Worm (Caenorhabditis elegans) whole organism, L3 larva: ENCODE results near the gene trpp-3.

Experiments used
- R02D3.7 ChIP-seq: fragments of 150-350 bp; optimal IDR thresholded peaks from 2 replicates; lab custom pipeline; 2014; ENCODE audit warnings: missing biosample characterization, missing genetic modification characterization
- ZK546.5 ChIP-seq: sonication (generic microtip); optimal IDR thresholded peaks from 2 replicates; lab custom pipeline; 2017; ENCODE audit warnings: missing biosample characterization, missing genetic modification characterization
- ama-1 ChIP-seq: fragments of 150-350 bp; optimal IDR thresholded peaks from 2 replicates; lab custom pipeline; 2018
- ceh-16 ChIP-seq: sonication (generic microtip); optimal IDR thresholded peaks from 2 replicates; lab custom pipeline; 2017; ENCODE audit warnings: missing biosample characterization, missing genetic modification characterization
- ceh-28 ChIP-seq: fragments of 150-350 bp; optimal IDR thresholded peaks from 2 replicates; lab custom pipeline; 2014; ENCODE audit warnings: missing biosample characterization, missing genetic modification reagents, missing genetic modification characterization
- ceh-82 ChIP-seq: fragments of 150-350 bp; optimal IDR thresholded peaks from 2 replicates; lab custom pipeline; 2014; ENCODE audit warnings: missing biosample characterization, missing genetic modification characterization
- daf-12 ChIP-seq: fragments of 150-350 bp; optimal IDR thresholded peaks from 2 replicates; lab custom pipeline; 2014; ENCODE audit warnings: missing biosample characterization, missing genetic modification reagents, missing genetic modification characterization
- egl-27 ChIP-seq: sonication (generic microtip); optimal IDR thresholded peaks from 4 replicates; lab custom pipeline; 2017; ENCODE audit warnings: missing biosample characterization, missing genetic modification reagents, missing genetic modification characterization
- egl-5 ChIP-seq: fragments of 150-350 bp; optimal IDR thresholded peaks from 2 replicates; lab custom pipeline; 2017; ENCODE audit warnings: missing biosample characterization, missing genetic modification reagents, missing genetic modification characterization, inconsistent platforms
- elt-2 ChIP-seq: sonication (generic microtip); optimal IDR thresholded peaks from 2 replicates; lab custom pipeline; 2016; ENCODE audit warnings: missing genetic modification reagents, mild to moderate bottlenecking, missing genetic modification characterization, missing compliant biosample characterization
- elt-3 ChIP-seq, 3 experiments: fragments of 150-350 bp in 1 of 3; sonication (generic microtip) in 2 of 3; optimal IDR thresholded peaks; 2 replicates in 2 of 3; 4 replicates in 1 of 3; lab custom pipeline; 2014 to 2017; ENCODE audit warnings: missing biosample characterization in 3 of 3, missing genetic modification characterization in 3 of 3
- eor-1 ChIP-seq, 2 experiments: fragments of 150-350 bp; optimal IDR thresholded peaks; 2 replicates each; lab custom pipeline; 2014 to 2018; ENCODE audit warnings: missing biosample characterization in 2 of 2, missing genetic modification characterization in 2 of 2
- fkh-10 ChIP-seq: sonication (generic microtip); optimal IDR thresholded peaks from 2 replicates; lab custom pipeline; 2017; ENCODE audit warnings: missing biosample characterization, missing genetic modification reagents, missing genetic modification characterization
- fkh-2 ChIP-seq: fragments of 150-350 bp; optimal IDR thresholded peaks from 2 replicates; lab custom pipeline; 2014; ENCODE audit warnings: missing biosample characterization, missing genetic modification reagents, missing genetic modification characterization
- fos-1 ChIP-seq: fragments of 150-350 bp; optimal IDR thresholded peaks from 2 replicates; lab custom pipeline; 2014; ENCODE audit warnings: missing biosample characterization, missing genetic modification characterization
- hmg-11 ChIP-seq: sonication (generic microtip); optimal IDR thresholded peaks from 2 replicates; lab custom pipeline; 2016; ENCODE audit warnings: missing genetic modification characterization, missing compliant biosample characterization
- jun-1 ChIP-seq: fragments of 150-350 bp; optimal IDR thresholded peaks from 2 replicates; lab custom pipeline; 2014; ENCODE audit warnings: missing biosample characterization, missing genetic modification reagents, missing genetic modification characterization
- lin-15B ChIP-seq: fragments of 150-350 bp; optimal IDR thresholded peaks from 2 replicates; lab custom pipeline; 2014; ENCODE audit warnings: missing biosample characterization, missing genetic modification characterization
- lsy-12 ChIP-seq: sonication (generic microtip); optimal IDR thresholded peaks from 2 replicates; lab custom pipeline; 2016; ENCODE audit warnings: mild to moderate bottlenecking, missing genetic modification characterization, missing compliant biosample characterization
- mdl-1 ChIP-seq: fragments of 150-350 bp; optimal IDR thresholded peaks from 2 replicates; lab custom pipeline; 2014; ENCODE audit warnings: missing biosample characterization, missing genetic modification characterization
- nfya-1 ChIP-seq: sonication (generic microtip); optimal IDR thresholded peaks from 2 replicates; lab custom pipeline; 2017; ENCODE audit warnings: missing genetic modification characterization, mild to moderate bottlenecking, missing compliant biosample characterization, antibody characterized with exemption, moderate library complexity; ENCODE audit not compliant: insufficient read depth
- nhr-11 ChIP-seq: fragments of 150-350 bp; optimal IDR thresholded peaks from 2 replicates; lab custom pipeline; 2014; ENCODE audit warnings: missing biosample characterization, missing genetic modification characterization
- nhr-12 ChIP-seq: fragments of 150-350 bp; optimal IDR thresholded peaks from 2 replicates; lab custom pipeline; 2014; ENCODE audit warnings: missing biosample characterization, missing genetic modification characterization
- nhr-23 ChIP-seq: fragments of 150-350 bp; optimal IDR thresholded peaks from 2 replicates; lab custom pipeline; 2014; ENCODE audit warnings: missing biosample characterization, missing genetic modification reagents, missing genetic modification characterization
- nhr-25 ChIP-seq: sonication (generic microtip); optimal IDR thresholded peaks from 2 replicates; lab custom pipeline; 2017; ENCODE audit warnings: missing biosample characterization, missing genetic modification characterization
- nhr-28 ChIP-seq: fragments of 150-350 bp; optimal IDR thresholded peaks from 2 replicates; lab custom pipeline; 2014; ENCODE audit warnings: missing biosample characterization, missing genetic modification characterization
- nhr-43 ChIP-seq: sonication (generic microtip); optimal IDR thresholded peaks from 2 replicates; lab custom pipeline; 2016; ENCODE audit warnings: mild to moderate bottlenecking, missing genetic modification characterization, missing compliant biosample characterization; ENCODE audit not compliant: poor library complexity, severe bottlenecking
- nhr-67 ChIP-seq: fragments of 150-350 bp; optimal IDR thresholded peaks from 2 replicates; lab custom pipeline; 2014; ENCODE audit warnings: missing biosample characterization, missing genetic modification characterization
- nhr-76 ChIP-seq: fragments of 150-350 bp; sonication (generic microtip); optimal IDR thresholded peaks from 5 replicates; lab custom pipeline; 2014; ENCODE audit warnings: missing biosample characterization, missing genetic modification characterization
- nhr-77 ChIP-seq: fragments of 150-350 bp; optimal IDR thresholded peaks from 2 replicates; lab custom pipeline; 2014; ENCODE audit warnings: missing biosample characterization, missing genetic modification characterization
- pha-4 ChIP-seq: fragments of 150-350 bp; optimal IDR thresholded peaks from 2 replicates; lab custom pipeline; 2014; ENCODE audit warnings: missing biosample characterization, missing genetic modification reagents, missing genetic modification characterization
- pqm-1 ChIP-seq: fragments of 150-350 bp; optimal IDR thresholded peaks from 2 replicates; lab custom pipeline; 2017; ENCODE audit warnings: missing biosample characterization, missing genetic modification characterization, inconsistent platforms
- sea-2 ChIP-seq: fragments of 150-350 bp; sonication (generic microtip); optimal IDR thresholded peaks from 4 replicates; lab custom pipeline; 2014; ENCODE audit warnings: missing biosample characterization, missing genetic modification reagents, missing genetic modification characterization
- skn-1 ChIP-seq: fragments of 150-350 bp; optimal IDR thresholded peaks from 2 replicates; lab custom pipeline; 2014; ENCODE audit warnings: missing biosample characterization, missing genetic modification characterization
- snpc-4 ChIP-seq: fragments of 150-350 bp; optimal IDR thresholded peaks from 2 replicates; lab custom pipeline; 2014; ENCODE audit warnings: missing biosample characterization, missing genetic modification characterization
- tbx-2 ChIP-seq: sonication (generic microtip); optimal IDR thresholded peaks from 2 replicates; lab custom pipeline; 2016; ENCODE audit warnings: mild to moderate bottlenecking, missing genetic modification characterization, missing compliant biosample characterization
- unc-39 ChIP-seq: sonication (generic microtip); optimal IDR thresholded peaks from 4 replicates; lab custom pipeline; 2017; ENCODE audit warnings: missing biosample characterization, missing genetic modification characterization
- unc-62 ChIP-seq: fragments of 150-350 bp; sonication (generic microtip); optimal IDR thresholded peaks from 4 replicates; lab custom pipeline; 2014; ENCODE audit warnings: missing biosample characterization, missing genetic modification reagents, missing genetic modification characterization
- zag-1 ChIP-seq: fragments of 150-350 bp; optimal IDR thresholded peaks from 2 replicates; lab custom pipeline; 2014; ENCODE audit warnings: missing biosample characterization, missing genetic modification characterization
- ztf-11 ChIP-seq: fragments of 150-350 bp; optimal IDR thresholded peaks from 2 replicates; lab custom pipeline; 2014; ENCODE audit warnings: missing biosample characterization, missing genetic modification characterization
- ztf-4 ChIP-seq: fragments of 150-350 bp; optimal IDR thresholded peaks from 2 replicates; lab custom pipeline; 2014; ENCODE audit warnings: missing biosample characterization, missing genetic modification characterization

Gene trpp-3

ce11 chrIII:9526851-9527250 is 1.5 kb downstream of the trpp-3 start, which contains the start of gene ZK1098.6:
Gene ZK1098.6 (plus strand): TSS chrIII:9527151.
- TF ChIP-seq nhr-76 (tag; lab: Kevin White, UChicago) = no peak
- TF ChIP-seq egl-27 (tag; lab: Kevin White, UChicago) = no peak

- TF ChIP-seq unc-62 (GFP tag; lab: Kevin White, UChicago) (no peak), mdl-1 (no peak), nhr-67 (no peak), lin-15B (tag; lab: Kevin White, UChicago) (no peak), daf-12 (tag; lab: Kevin White, UChicago) (no peak), pqm-1 (tag; lab: Kevin White, UChicago) (no peak), pha-4 (tag; lab: Kevin White, UChicago) (peak; percentile 69), eor-1 (tag; optimal IDR thresholded peaks at IDR 0.05; lab: Kevin White, UChicago) (no peak), nhr-77 (tag; lab: Kevin White, UChicago) (no peak), skn-1 (tag; lab: Kevin White, UChicago) (no peak), nhr-43 (tag; lab: Kevin White, UChicago) (no peak), nfya-1 (peak; percentile 34), ceh-82 (tag; lab: Kevin White, UChicago) (no peak)
Measured at ce11 chrIII:9528824-9529223, 3.5 kb downstream of the trpp-3 start, which contains the start of gene ZK1098.2. Gene ZK1098.2 (plus strand): TSS chrIII:9529159.

- TF ChIP-seq pha-4 (tag; lab: Kevin White, UChicago) (peak; percentile 67), ceh-28 (tag; lab: Kevin White, UChicago) (peak; percentile 63), nfya-1 (peak; percentile 44), nhr-12 (tag; lab: Kevin White, UChicago) (no peak)
- TF ChIP-seq, all 47 proteins: peak for 3
Measured at ce11 chrIII:9538655-9539155, 13.4 kb downstream of the trpp-3 start, which contains the start of gene ZK1098.3. Gene ZK1098.3 (minus strand): TSS chrIII:9538705.

ce11 chrIII:9542280-9542679 is 16.9 kb downstream of the trpp-3 start, which contains the start of gene mut-7:
Gene mut-7 (minus strand): TSS chrIII:9542380.
- TF ChIP-seq nhr-23 (tag; lab: Kevin White, UChicago) = no peak
- TF ChIP-seq elt-3 (tag; optimal IDR thresholded peaks at IDR 0.05; lab: Kevin White, UChicago) = no peak
- TF ChIP-seq unc-39 (tag; lab: Kevin White, UChicago) = no peak
- TF ChIP-seq unc-62 (GFP tag; lab: Kevin White, UChicago) = no peak
- no peak for TF ChIP-seq lin-15B (tag; lab: Kevin White, UChicago)
- no peak for TF ChIP-seq egl-5 (tag; lab: Kevin White, UChicago)
- TF ChIP-seq nhr-76 (tag; lab: Kevin White, UChicago) = no peak
- no peak for TF ChIP-seq ceh-16 (tag; lab: Kevin White, UChicago)
- no peak for TF ChIP-seq ztf-11 (tag; lab: Kevin White, UChicago)
- no peak for TF ChIP-seq sea-2 (GFP tag; lab: Kevin White, UChicago)
- TF ChIP-seq ceh-82 (tag; lab: Kevin White, UChicago) = no peak
- no peak for TF ChIP-seq tbx-2
- no peak for TF ChIP-seq hmg-11 (tag; lab: Kevin White, UChicago)
- no peak for TF ChIP-seq mdl-1
- TF ChIP-seq lsy-12 (tag; lab: Kevin White, UChicago) = no peak
- no peak for TF ChIP-seq nhr-67
- no peak for TF ChIP-seq nhr-25 (tag; lab: Kevin White, UChicago)
- TF ChIP-seq, all 47 proteins: peak for 0

- no peak for TF ChIP-seq unc-39 (tag; lab: Kevin White, UChicago)
- no peak for TF ChIP-seq ama-1 (lab: Kevin White, UChicago)
- TF ChIP-seq tbx-2 = no peak
- no peak for TF ChIP-seq elt-3 (tag; optimal IDR thresholded peaks at IDR 0.05; lab: Kevin White, UChicago)
- no peak for TF ChIP-seq nhr-77 (tag; lab: Kevin White, UChicago)
- no peak for TF ChIP-seq egl-27 (tag; lab: Kevin White, UChicago)
- peak; percentile 9 for TF ChIP-seq elt-2 (tag; lab: Kevin White, UChicago)
- TF ChIP-seq eor-1 (tag; optimal IDR thresholded peaks at IDR 0.05; lab: Kevin White, UChicago) = no peak
- TF ChIP-seq ZK546.5 (tag; lab: Kevin White, UChicago) = no peak
- TF ChIP-seq sea-2 (GFP tag; lab: Kevin White, UChicago) = no peak
- TF ChIP-seq egl-5 (tag; lab: Kevin White, UChicago) = no peak
- no peak for TF ChIP-seq nhr-76 (tag; lab: Kevin White, UChicago)
- no peak for TF ChIP-seq ceh-82 (tag; lab: Kevin White, UChicago)
- no peak for TF ChIP-seq nhr-11 (tag; lab: Kevin White, UChicago)
- TF ChIP-seq nhr-25 (tag; lab: Kevin White, UChicago) = no peak
- no peak for TF ChIP-seq ztf-4
- TF ChIP-seq fkh-2 (tag; lab: Kevin White, UChicago) = no peak
- TF ChIP-seq zag-1 = no peak
- peak; percentile 26 for TF ChIP-seq nhr-23 (tag; lab: Kevin White, UChicago)
- TF ChIP-seq fkh-10 (GFP tag; lab: Kevin White, UChicago) = no peak
- TF ChIP-seq nhr-43 (tag; lab: Kevin White, UChicago) = no peak
- TF ChIP-seq ceh-16 (tag; lab: Kevin White, UChicago) = no peak
- TF ChIP-seq jun-1 (tag; lab: Kevin White, UChicago) = no peak
- TF ChIP-seq nhr-67 = no peak
- no peak for TF ChIP-seq ztf-11 (tag; lab: Kevin White, UChicago)
- peak; percentile 8 for TF ChIP-seq snpc-4 (tag; lab: Kevin White, UChicago)
- peak; percentile 86 for TF ChIP-seq pha-4 (tag; lab: Kevin White, UChicago)
- no peak for TF ChIP-seq fos-1 (tag; lab: Kevin White, UChicago)
- no peak for TF ChIP-seq R02D3.7 (tag; lab: Kevin White, UChicago)
- no peak for TF ChIP-seq unc-62 (GFP tag; lab: Kevin White, UChicago)
- TF ChIP-seq nhr-28 (tag; lab: Kevin White, UChicago) = no peak
- TF ChIP-seq mdl-1 = no peak
Measured at ce11 chrIII:9542816-9543215, 17.5 kb downstream of the trpp-3 start, which contains the start of gene eif-2Balpha. Gene eif-2Balpha (plus strand): TSS chrIII:9543119.
